Fruit fly (Drosophila melanogaster) whole organism, embryonic: ENCODE results near the gene timeout.
A peak's percentile ranks its signal among the peaks of the same experiment; 100 is the strongest.

Experiments
- Adf1 ChIP-seq: fragments of 200-800 bp; sonication (Bioruptor generic); IDR thresholded peaks from 2 replicates; pipeline ENCODE4 v1.3.6; 2022; ENCODE audit warnings: missing biosample characterization, missing genetic modification characterization
- Bgb ChIP-seq: fragments of 200-800 bp; sonication (Bioruptor generic); IDR thresholded peaks from 2 replicates; pipeline ENCODE4 v1.3.6; 2022; ENCODE audit warnings: missing biosample characterization, missing genetic modification characterization; ENCODE audit not compliant: partially characterized antibody
- CG10431 ChIP-seq: fragments of 200-800 bp; sonication (Bioruptor generic); optimal IDR thresholded peaks from 3 replicates; lab custom pipeline; 2018; ENCODE audit warnings: missing biosample characterization, mild to moderate bottlenecking, missing genetic modification characterization
- CG11456 ChIP-seq: fragments of 200-800 bp; sonication (Bioruptor generic); IDR thresholded peaks from 3 replicates; pipeline ENCODE4 v1.3.6; 2022; ENCODE audit warnings: missing biosample characterization, missing genetic modification characterization
- CG12299 ChIP-seq: fragments of 200-800 bp; sonication (Bioruptor generic); optimal IDR thresholded peaks from 2 replicates; lab custom pipeline; 2018; ENCODE audit warnings: missing biosample characterization, mild to moderate bottlenecking, missing genetic modification characterization
- CG13287 ChIP-seq: fragments of 200-800 bp; sonication (Bioruptor generic); IDR thresholded peaks from 2 replicates; pipeline ENCODE4 v1.3.6; 2022; ENCODE audit warnings: missing biosample characterization, missing genetic modification characterization; ENCODE audit not compliant: partially characterized antibody
- CG13296 ChIP-seq: fragments of 200-800 bp; sonication (Bioruptor generic); optimal IDR thresholded peaks from 3 replicates; lab custom pipeline; 2018; ENCODE audit warnings: missing biosample characterization, mild to moderate bottlenecking, missing genetic modification characterization
- CG14667 ChIP-seq: fragments of 200-800 bp; sonication (Bioruptor generic); IDR thresholded peaks from 2 replicates; pipeline ENCODE4 v1.3.6; 2022; ENCODE audit warnings: missing biosample characterization, missing genetic modification characterization
- CG15011 ChIP-seq: fragments of 200-800 bp; sonication (Bioruptor generic); optimal IDR thresholded peaks from 3 replicates; lab custom pipeline; 2018; ENCODE audit warnings: missing biosample characterization, mild to moderate bottlenecking, missing genetic modification characterization
- CG17361 ChIP-seq: fragments of 200-800 bp; sonication (Bioruptor generic); IDR thresholded peaks from 3 replicates; pipeline ENCODE4 v1.3.6; 2022; ENCODE audit warnings: missing biosample characterization, missing genetic modification characterization
- CG3065 ChIP-seq: fragments of 200-800 bp; sonication (Bioruptor generic); optimal IDR thresholded peaks from 2 replicates; lab custom pipeline; 2016; ENCODE audit warnings: missing biosample characterization, missing genetic modification characterization
- CG34224 ChIP-seq: fragments of 200-800 bp; sonication (Bioruptor generic); IDR thresholded peaks from 3 replicates; pipeline ENCODE4 v1.3.6; 2022; ENCODE audit warnings: missing biosample characterization, missing genetic modification characterization; ENCODE audit not compliant: partially characterized antibody
- CG34376 ChIP-seq: fragments of 200-800 bp; sonication (Bioruptor generic); optimal IDR thresholded peaks from 2 replicates; lab custom pipeline; 2018; ENCODE audit warnings: missing biosample characterization, mild to moderate bottlenecking, missing genetic modification characterization
- CG34422 ChIP-seq: fragments of 200-800 bp; sonication (Bioruptor generic); IDR thresholded peaks from 3 replicates; pipeline ENCODE4 v1.3.6; 2022; ENCODE audit warnings: missing biosample characterization, missing genetic modification characterization
- CG6254 ChIP-seq: fragments of 200-800 bp; sonication (Bioruptor generic); optimal IDR thresholded peaks from 3 replicates; lab custom pipeline; 2017; ENCODE audit warnings: mild to moderate bottlenecking, missing biosample characterization, missing genetic modification reagents, missing genetic modification characterization
- CG7987 ChIP-seq: fragments of 200-800 bp; sonication (Bioruptor generic); optimal IDR thresholded peaks from 2 replicates; lab custom pipeline; 2018; ENCODE audit warnings: missing biosample characterization, mild to moderate bottlenecking, missing genetic modification characterization, moderate library complexity
- CG9727 ChIP-seq: fragments of 200-800 bp; sonication (Bioruptor generic); optimal IDR thresholded peaks from 3 replicates; lab custom pipeline; 2017; ENCODE audit warnings: missing biosample characterization, mild to moderate bottlenecking, missing genetic modification characterization
- Dbx ChIP-seq: fragments of 200-800 bp; sonication (Bioruptor generic); IDR thresholded peaks from 3 replicates; pipeline ENCODE4 v1.3.6; 2022; ENCODE audit warnings: missing biosample characterization, missing genetic modification characterization
- Deaf1 ChIP-seq: fragments of 200-800 bp; optimal IDR thresholded peaks from 3 replicates; lab custom pipeline; 2019; ENCODE audit warnings: missing biosample characterization, mild to moderate bottlenecking, missing genetic modification characterization, moderate library complexity
- Eip74EF ChIP-seq, 2 experiments: fragments of 200-800 bp in 1 of 2; fragments of >200 bp in 1 of 2; sonication (Bioruptor generic) in 1 of 2; optimal IDR thresholded peaks; 2 replicates each; lab custom pipeline; 2017 to 2019; ENCODE audit warnings: missing biosample characterization in 2 of 2, missing genetic modification characterization in 2 of 2, mild to moderate bottlenecking in 1 of 2, moderate library complexity in 1 of 2
- HHEX ChIP-seq: fragments of 200-800 bp; sonication (Bioruptor generic); optimal IDR thresholded peaks from 3 replicates; lab custom pipeline; 2017; ENCODE audit warnings: missing biosample characterization, mild to moderate bottlenecking, missing genetic modification characterization, missing genetic modification reagents
- HmgZ ChIP-seq: fragments of 200-800 bp; sonication (Bioruptor generic); optimal IDR thresholded peaks from 2 replicates; lab custom pipeline; 2018; ENCODE audit warnings: missing biosample characterization, mild to moderate bottlenecking, missing genetic modification characterization
- Hmr ChIP-seq: fragments of 200-800 bp; sonication (Bioruptor generic); optimal IDR thresholded peaks from 3 replicates; lab custom pipeline; 2017; ENCODE audit warnings: mild to moderate bottlenecking, missing biosample characterization, missing genetic modification reagents, missing genetic modification characterization
- MTF-1 ChIP-seq: fragments of 200-800 bp; sonication (Bioruptor generic); optimal IDR thresholded peaks from 2 replicates; lab custom pipeline; 2018; ENCODE audit warnings: missing biosample characterization, mild to moderate bottlenecking, missing genetic modification characterization, borderline replicate concordance
- NC2α ChIP-seq: fragments of 200-800 bp; sonication (Bioruptor generic); optimal IDR thresholded peaks from 2 replicates; lab custom pipeline; 2016; ENCODE audit warnings: missing biosample characterization, missing genetic modification characterization
- PHDP ChIP-seq: fragments of 200-800 bp; sonication (Bioruptor generic); optimal IDR thresholded peaks from 3 replicates; lab custom pipeline; 2018; ENCODE audit warnings: missing biosample characterization, mild to moderate bottlenecking, missing genetic modification characterization, moderate library complexity
- Trl ChIP-seq, 3 experiments: fragments of >200 bp in 2 of 3; fragments of 200-800 bp in 1 of 3; sonication (Bioruptor generic) in 1 of 3; optimal IDR thresholded peaks; 2 replicates in 1 of 3; 3 replicates in 2 of 3; lab custom pipeline; 2016 to 2017; ENCODE audit warnings: missing biosample characterization in 1 of 3, missing genetic modification characterization in 1 of 3
- Vsx1 ChIP-seq: fragments of 200-800 bp; sonication (Bioruptor generic); optimal IDR thresholded peaks from 2 replicates; lab custom pipeline; 2017; ENCODE audit warnings: missing biosample characterization, mild to moderate bottlenecking, missing genetic modification characterization, missing genetic modification reagents
- amos ChIP-seq: fragments of 200-800 bp; sonication (Bioruptor generic); IDR thresholded peaks from 2 replicates; pipeline ENCODE4 v1.3.6; 2022; ENCODE audit warnings: missing biosample characterization, missing genetic modification characterization; ENCODE audit not compliant: partially characterized antibody
- bigmax ChIP-seq: fragments of 200-800 bp; sonication (Bioruptor generic); optimal IDR thresholded peaks from 2 replicates; lab custom pipeline; 2018; ENCODE audit warnings: missing biosample characterization, mild to moderate bottlenecking, missing genetic modification characterization
- chinmo ChIP-seq: fragments of 200-800 bp; sonication (Bioruptor generic); IDR thresholded peaks from 4 replicates; pipeline ENCODE4 v1.3.6; 2022; ENCODE audit warnings: missing biosample characterization, missing genetic modification characterization; ENCODE audit not compliant: partially characterized antibody
- cwo ChIP-seq: fragments of 200-800 bp; sonication (Bioruptor generic); optimal IDR thresholded peaks from 3 replicates; lab custom pipeline; 2017; ENCODE audit warnings: missing biosample characterization, missing genetic modification characterization, mild to moderate bottlenecking, moderate library complexity, missing genetic modification reagents
- exex ChIP-seq: fragments of 200-800 bp; sonication (Bioruptor generic); optimal IDR thresholded peaks from 4 replicates; lab custom pipeline; 2018; ENCODE audit warnings: missing biosample characterization, mild to moderate bottlenecking, missing genetic modification characterization, moderate library complexity
- fd64A ChIP-seq: fragments of 200-800 bp; sonication (Bioruptor generic); optimal IDR thresholded peaks from 3 replicates; lab custom pipeline; 2018; ENCODE audit warnings: missing biosample characterization, mild to moderate bottlenecking, missing genetic modification characterization
- gcm2 ChIP-seq: fragments of 200-800 bp; sonication (Bioruptor generic); optimal IDR thresholded peaks from 2 replicates; lab custom pipeline; 2016; ENCODE audit warnings: missing biosample characterization, missing genetic modification characterization
- gfzf ChIP-seq: fragments of 200-800 bp; sonication (Bioruptor generic); optimal IDR thresholded peaks from 2 replicates; lab custom pipeline; 2016; ENCODE audit warnings: missing biosample characterization, mild to moderate bottlenecking, missing genetic modification characterization, moderate library complexity
- grn ChIP-seq: fragments of 200-800 bp; sonication (Bioruptor generic); optimal IDR thresholded peaks from 3 replicates; lab custom pipeline; 2017; ENCODE audit warnings: missing biosample characterization, missing genetic modification characterization
- jigr1 ChIP-seq: fragments of 200-800 bp; sonication (Bioruptor generic); IDR thresholded peaks from 3 replicates; pipeline ENCODE4 v1.3.6; 2022; ENCODE audit warnings: missing biosample characterization, missing genetic modification characterization
- kay ChIP-seq: fragments of 200-800 bp; sonication (Bioruptor generic); optimal IDR thresholded peaks from 2 replicates; lab custom pipeline; 2016; ENCODE audit warnings: missing biosample characterization, missing genetic modification characterization
- lab ChIP-seq: fragments of 200-800 bp; sonication (Bioruptor generic); optimal IDR thresholded peaks from 3 replicates; lab custom pipeline; 2017; ENCODE audit warnings: missing biosample characterization, missing genetic modification characterization, mild to moderate bottlenecking, moderate library complexity, missing genetic modification reagents
- lbe ChIP-seq: fragments of 200-800 bp; sonication (Bioruptor generic); optimal IDR thresholded peaks from 2 replicates; lab custom pipeline; 2016; ENCODE audit warnings: missing biosample characterization, mild to moderate bottlenecking, missing genetic modification characterization
- odd ChIP-seq: fragments of 200-800 bp; sonication (Bioruptor generic); optimal IDR thresholded peaks from 2 replicates; lab custom pipeline; 2017; ENCODE audit warnings: missing biosample characterization, mild to moderate bottlenecking, missing genetic modification characterization
- otp ChIP-seq: fragments of 200-800 bp; sonication (Bioruptor generic); IDR thresholded peaks from 3 replicates; pipeline ENCODE4, ENCODE4 v1.3.6; 2022; ENCODE audit warnings: missing biosample characterization, missing genetic modification characterization
- pb ChIP-seq: fragments of 200-800 bp; sonication (Bioruptor generic); optimal IDR thresholded peaks from 3 replicates; lab custom pipeline; 2016; ENCODE audit warnings: missing biosample characterization, missing genetic modification characterization
- sd ChIP-seq: fragments of 200-800 bp; sonication (Bioruptor generic); optimal IDR thresholded peaks from 3 replicates; lab custom pipeline; 2018; ENCODE audit warnings: missing biosample characterization, mild to moderate bottlenecking, missing genetic modification characterization, moderate library complexity
- so ChIP-seq: fragments of 200-800 bp; sonication (Bioruptor generic); IDR thresholded peaks from 3 replicates; pipeline ENCODE4 v1.3.6; 2022; ENCODE audit warnings: missing biosample characterization, missing genetic modification characterization
- tna ChIP-seq: fragments of 200-800 bp; sonication (Bioruptor generic); IDR thresholded peaks from 2 replicates; pipeline ENCODE4 v1.3.6; 2022; ENCODE audit warnings: missing biosample characterization, missing genetic modification characterization; ENCODE audit not compliant: partially characterized antibody

Gene timeout

DNA sequence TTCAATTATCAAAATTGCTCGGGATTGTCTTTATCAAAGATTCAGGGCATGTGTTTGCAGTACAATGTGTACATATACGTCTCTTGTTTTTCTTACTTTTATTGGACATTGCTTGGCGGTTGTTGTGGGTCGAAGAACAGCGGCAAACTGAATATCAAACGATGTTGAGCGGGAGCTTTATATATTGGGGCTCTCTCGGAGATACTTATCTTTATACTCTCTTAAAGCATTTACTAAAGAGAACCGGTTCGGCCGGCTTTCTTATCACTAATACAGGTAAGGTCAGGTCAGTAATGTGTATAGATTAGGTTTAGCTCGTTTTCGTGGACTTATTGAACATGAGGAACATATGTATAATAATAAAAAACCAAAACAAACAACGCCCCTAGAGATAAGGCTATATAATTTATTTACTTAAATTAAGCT is 37.1 kb upstream of the timeout start, which contains the start of gene CG7966 (continued):
- TF ChIP-seq CG11456 (GFP tag; lab: Robert Waterston, UW) (0 out of 3 replicates have a peak, but pooled peaks have one; percentile 30), PHDP (tag; lab: Kevin White, UChicago) (peak; percentile 31), HmgZ (tag; lab: Kevin White, UChicago) (no peak), Eip74EF (GFP tag; optimal IDR thresholded peaks at IDR 0.05; lab: Kevin White, UChicago) (peak in 1 of 2 experiments; percentile 47), odd (GFP tag; lab: Kevin White, UChicago) (peak; percentile 2), Dbx (GFP tag; lab: Robert Waterston, UW) (0 out of 3 replicates have a peak, but pooled peaks have one; percentile 56), CG17361 (GFP tag; lab: Robert Waterston, UW) (0 out of 3 replicates have a peak, but pooled peaks have one; percentile 6), CG13296 (GFP tag; lab: Kevin White, UChicago) (peak; percentile 19), CG13287 (peak; percentile 9), CG15011 (GFP tag; lab: Kevin White, UChicago) (no peak), Bgb (GFP tag; lab: Robert Waterston, UW) (peak; percentile 38; the same call in 1 of the 2 replicates), pb (GFP tag; lab: Kevin White, UChicago) (peak; percentile 91), lbe (peak; percentile 52), Deaf1 (tag; lab: Kevin White, UChicago) (peak; percentile 34), gcm2 (GFP tag; lab: Kevin White, UChicago) (no peak), CG6254 (GFP tag; lab: Kevin White, UChicago) (peak; percentile 36), chinmo (GFP tag; lab: Robert Waterston, UW) (peak; percentile 58; the same call in 1 of the 4 replicates), fd64A (peak; percentile 32), otp (GFP tag; lab: Robert Waterston, UW) (0 out of 3 replicates have a peak, but pooled peaks have one; percentile 41), CG3065 (no peak), CG34422 (peak; percentile 47; the same call in 1 of the 3 replicates), cwo (GFP tag; lab: Kevin White, UChicago) (peak; percentile 33), MTF-1 (GFP tag; lab: Kevin White, UChicago) (peak; percentile 38), CG10431 (GFP tag; lab: Kevin White, UChicago) (peak; percentile 10), Vsx1 (peak; percentile 48), amos (GFP tag; lab: Robert Waterston, UW) (peak; percentile 26; the same call in 1 of the 2 replicates), Adf1 (peak; percentile 26; the same call in 1 of the 2 replicates), bigmax (peak; percentile 23), tna (GFP tag; lab: Robert Waterston, UW) (peak; percentile 30; the same call in 1 of the 2 replicates), CG12299 (peak; percentile 9), Trl (optimal IDR thresholded peaks at IDR 0.05; lab: Kevin White, UChicago) (peak; percentile 65 to 81), Trl (GFP tag; optimal IDR thresholded peaks at IDR 0.05; lab: Kevin White, UChicago) (no peak), CG7987 (peak; percentile 52), CG9727 (peak; percentile 6), CG34376 (GFP tag; lab: Kevin White, UChicago) (peak; percentile 49), lab (GFP tag; lab: Kevin White, UChicago) (peak; percentile 59), so (GFP tag; lab: Robert Waterston, UW) (no peak), grn (GFP tag; lab: Kevin White, UChicago) (peak; percentile 97), sd (tag; lab: Kevin White, UChicago) (peak; percentile 20), Hmr (peak; percentile 36), HHEX (GFP tag; lab: Kevin White, UChicago) (peak; percentile 7), gfzf (GFP tag; lab: Kevin White, UChicago) (no peak), kay (GFP tag; lab: Kevin White, UChicago) (peak; percentile 44), exex (tag; lab: Kevin White, UChicago) (peak; percentile 87), jigr1 (GFP tag; lab: Robert Waterston, UW) (no peak), CG14667 (GFP tag; lab: Robert Waterston, UW) (no peak), CG34224 (GFP tag; lab: Robert Waterston, UW) (peak; percentile 14; the same call in 2 of the 3 replicates), NC2α (GFP tag; lab: Kevin White, UChicago) (peak; percentile 10)
